Fruit fly (Drosophila melanogaster): ENCODE measurements around the gene CG4045.

The CG4045 gene

dm6 chrX:2106367-2106766 is 30.7 kb upstream of the CG4045 start (continued):
- TF ChIP-seq onecut (GFP tag; IDR thresholded peaks at IDR 0.05) (peak; percentile 24; the same call in 1 of the 2 replicates), odd (GFP tag; optimal IDR thresholded peaks at IDR 0.05) (no peak), crol (GFP tag; IDR thresholded peaks at IDR 0.05) (peak; percentile 28; the same call in 1 of the 2 replicates), maf-S (GFP tag; optimal IDR thresholded peaks at IDR 0.05) (no peak), hkb (optimal IDR thresholded peaks at IDR 0.05) (no peak), hkb (GFP tag; IDR thresholded peaks at IDR 0.05) (no peak), dati (GFP tag; IDR thresholded peaks at IDR 0.05) (no peak), Meics (GFP tag; optimal IDR thresholded peaks at IDR 0.05) (peak; percentile 6), CG8290 (GFP tag; optimal IDR thresholded peaks at IDR 0.05) (peak; percentile 89), CG8290 (tag; optimal IDR thresholded peaks at IDR 0.05) (peak in 1 of 2 experiments; percentile 46), CG4617 (GFP tag; optimal IDR thresholded peaks at IDR 0.05; ENCODE audit: borderline replicate concordance) (no peak), CG18262 (tag; optimal IDR thresholded peaks at IDR 0.05) (no peak), pb (GFP tag; optimal IDR thresholded peaks at IDR 0.05) (no peak), mld (GFP tag; IDR thresholded peaks at IDR 0.05; ENCODE audit: partially characterized antibody) (no peak), ftz-f1 (GFP tag; optimal IDR thresholded peaks at IDR 0.05) (peak; percentile 46), NfI (GFP tag; optimal IDR thresholded peaks at IDR 0.05) (peak; percentile 31), ems (GFP tag; optimal IDR thresholded peaks at IDR 0.05) (no peak), Doc2 (GFP tag; IDR thresholded peaks at IDR 0.05) (no peak), CG6813 (GFP tag; optimal IDR thresholded peaks at IDR 0.05) (no peak), CG32532 (GFP tag; IDR thresholded peaks at IDR 0.05) (peak; percentile 16; the same call in 1 of the 2 replicates), D (optimal IDR thresholded peaks at IDR 0.05) (no peak), D (GFP tag; optimal IDR thresholded peaks at IDR 0.05) (no peak), CG7786 (GFP tag; optimal IDR thresholded peaks at IDR 0.05) (no peak), eve (GFP tag; optimal IDR thresholded peaks at IDR 0.05) (no peak), HLH54F (GFP tag; optimal IDR thresholded peaks at IDR 0.05) (no peak), CG3847 (GFP tag; IDR thresholded peaks at IDR 0.05) (0 out of 2 replicates have a peak, but pooled peaks have one; percentile 22), Camta (GFP tag; optimal IDR thresholded peaks at IDR 0.05) (no peak), CG12744 (GFP tag; optimal IDR thresholded peaks at IDR 0.05) (no peak), klu (GFP tag; IDR thresholded peaks at IDR 0.05) (no peak), Side (GFP tag; optimal IDR thresholded peaks at IDR 0.05) (no peak), D19A (tag; optimal IDR thresholded peaks at IDR 0.05) (no peak), CG31224 (GFP tag; IDR thresholded peaks at IDR 0.05) (no peak), CG15479 (GFP tag; optimal IDR thresholded peaks at IDR 0.05) (no peak), insv (GFP tag; optimal IDR thresholded peaks at IDR 0.05) (no peak), otp (GFP tag; IDR thresholded peaks at IDR 0.05) (no peak), NC2α (GFP tag; optimal IDR thresholded peaks at IDR 0.05) (no peak), Deaf1 (tag; optimal IDR thresholded peaks at IDR 0.05) (peak; percentile 35), scrt (GFP tag; optimal IDR thresholded peaks at IDR 0.05) (no peak)

dm6 chrX:2104365-2104764 is 28.7 kb upstream of the CG4045 start:
- TF ChIP-seq CG12769 (tag; optimal IDR thresholded peaks at IDR 0.05) (peak; percentile 59), salm (tag; optimal IDR thresholded peaks at IDR 0.05) (no peak), NFAT (GFP tag; IDR thresholded peaks at IDR 0.05) (no peak), sd (tag; optimal IDR thresholded peaks at IDR 0.05) (peak; percentile 68), Hmx (GFP tag; optimal IDR thresholded peaks at IDR 0.05) (no peak), Ptx1 (GFP tag; IDR thresholded peaks at IDR 0.05) (no peak), CG16815 (GFP tag; optimal IDR thresholded peaks at IDR 0.05) (no peak)

Data from whole organism, embryonic.